Fruit fly (Drosophila melanogaster): Measurements from ENCODE around the gene Usp12-46.

Usp12-46 gene

DNA sequence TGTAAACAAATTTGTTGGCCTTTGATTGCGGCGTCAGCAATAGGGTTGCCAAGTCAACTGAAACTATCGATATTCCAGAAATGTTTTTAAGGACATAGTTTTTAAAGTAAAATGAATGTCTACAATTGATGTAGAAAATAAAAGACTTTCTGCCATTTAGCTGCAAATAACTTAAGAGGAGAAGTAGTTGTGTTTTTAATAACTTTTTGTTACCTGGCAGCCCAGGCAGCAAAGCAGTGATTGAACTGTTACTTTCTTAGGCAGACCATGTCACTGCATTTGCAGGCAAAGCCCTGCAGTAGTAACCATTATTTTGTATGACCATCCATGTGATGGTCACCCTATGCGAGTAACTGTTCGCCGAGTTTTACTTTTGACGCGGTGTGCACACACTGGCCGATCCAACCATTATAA is at the start of gene Usp12-46, which contains the start of the genes rumi and CG7029:
Gene Usp12-46 (plus strand): TSS at position 368 of the 414 bp plus-strand sequence.
Gene rumi (minus strand): TSS at position 64 of the 414 bp plus-strand sequence.
Gene CG7029 (plus strand): TSS at position 368 of the 414 bp plus-strand sequence.
- TF ChIP-seq Dll (optimal IDR thresholded peaks at IDR 0.05): no peak
- no peak for TF ChIP-seq psq (optimal IDR thresholded peaks at IDR 0.05)
- TF ChIP-seq EcR (GFP tag; optimal IDR thresholded peaks at IDR 0.05): no peak
- TF ChIP-seq usp (GFP tag; optimal IDR thresholded peaks at IDR 0.05): no peak
- no peak for TF ChIP-seq pan (optimal IDR thresholded peaks at IDR 0.05)
- TF ChIP-seq CG8478 (optimal IDR thresholded peaks at IDR 0.05): no peak

DNA sequence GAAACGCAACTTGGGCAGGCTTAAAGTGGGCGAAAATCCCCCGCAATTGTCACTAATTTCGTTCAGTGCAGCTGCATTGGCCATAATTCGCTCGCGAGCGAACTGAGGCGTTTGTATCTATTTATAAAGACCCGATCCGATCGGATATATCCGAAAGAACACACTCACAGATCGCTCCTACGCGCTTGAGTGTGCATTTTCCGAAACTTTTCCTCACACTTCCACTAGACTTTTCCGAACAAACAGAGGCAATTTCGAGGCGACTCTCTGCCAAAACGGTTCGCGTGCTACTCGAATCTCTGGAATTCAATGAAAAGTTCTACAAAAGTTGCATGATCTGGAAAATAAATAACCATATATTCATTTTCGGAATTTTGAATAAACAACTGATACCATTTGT is 48.9 kb upstream of the Usp12-46 start, which contains the start of the genes CG6972 and CCAP:
Gene CG6972 (plus strand): TSS at position 215 of the 400 bp plus-strand sequence.
Gene CCAP (minus strand): TSS at position 292 of the 400 bp plus-strand sequence.
- TF ChIP-seq psq (optimal IDR thresholded peaks at IDR 0.05) (no peak), EcR (GFP tag; optimal IDR thresholded peaks at IDR 0.05) (no peak), usp (GFP tag; optimal IDR thresholded peaks at IDR 0.05) (no peak), pan (optimal IDR thresholded peaks at IDR 0.05) (no peak), Dll (optimal IDR thresholded peaks at IDR 0.05) (no peak), CG8478 (optimal IDR thresholded peaks at IDR 0.05) (no peak)

DNA sequence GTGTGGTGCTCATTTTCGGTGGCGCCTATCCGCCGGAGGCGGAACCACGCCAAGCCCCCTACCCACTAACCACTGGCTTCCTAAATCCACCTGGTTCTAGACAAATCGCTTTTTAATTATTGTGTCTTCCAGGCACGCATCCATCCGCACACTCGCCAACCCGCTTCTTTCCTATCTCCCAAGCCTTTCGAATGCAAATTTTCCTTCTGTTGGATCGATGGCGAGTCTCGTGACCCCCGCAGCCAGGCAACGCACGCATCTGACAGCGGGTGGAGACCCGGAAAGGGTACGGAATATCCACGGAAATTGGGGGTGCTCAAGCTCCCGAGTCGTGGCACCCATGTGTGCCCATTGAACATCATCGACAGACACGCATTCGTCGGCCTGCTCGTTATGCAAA is 43.5 kb upstream of the Usp12-46 start, which contains the start of gene CG13842:
Gene CG13842 (minus strand): TSS at position 101 of the 400 bp plus-strand sequence.
- no peak for TF ChIP-seq pan (optimal IDR thresholded peaks at IDR 0.05)
- TF ChIP-seq Dll (optimal IDR thresholded peaks at IDR 0.05): no peak
- no peak for TF ChIP-seq EcR (GFP tag; optimal IDR thresholded peaks at IDR 0.05)
- no peak for TF ChIP-seq usp (GFP tag; optimal IDR thresholded peaks at IDR 0.05)
- no peak for TF ChIP-seq psq (optimal IDR thresholded peaks at IDR 0.05)

DNA sequence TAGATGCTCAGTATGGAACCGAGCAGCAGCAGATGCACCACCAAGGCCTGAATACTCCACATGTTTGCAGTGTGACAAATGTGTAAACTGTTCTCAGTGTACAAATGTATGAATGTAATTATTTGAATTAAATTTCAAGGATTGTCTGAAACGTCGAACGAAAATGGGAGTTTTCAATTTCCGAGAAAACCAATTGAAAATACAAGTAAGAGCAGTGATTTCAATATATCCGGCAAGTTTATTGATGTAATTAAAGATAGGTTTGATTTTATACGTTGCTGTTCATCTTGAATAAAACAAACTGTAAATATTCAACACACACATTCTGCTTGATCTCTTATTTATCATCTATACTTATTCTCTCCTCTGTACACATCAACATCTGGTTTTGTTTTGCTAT is 40.0 kb upstream of the Usp12-46 start, which contains the start of gene CG4907:
Gene CG4907 (minus strand): TSS at position 101 of the 400 bp plus-strand sequence.
- TF ChIP-seq Dll (optimal IDR thresholded peaks at IDR 0.05) (no peak), usp (GFP tag; optimal IDR thresholded peaks at IDR 0.05) (no peak), EcR (GFP tag; optimal IDR thresholded peaks at IDR 0.05) (no peak), psq (optimal IDR thresholded peaks at IDR 0.05) (no peak), CG8478 (optimal IDR thresholded peaks at IDR 0.05) (no peak), pan (optimal IDR thresholded peaks at IDR 0.05) (no peak)

DNA sequence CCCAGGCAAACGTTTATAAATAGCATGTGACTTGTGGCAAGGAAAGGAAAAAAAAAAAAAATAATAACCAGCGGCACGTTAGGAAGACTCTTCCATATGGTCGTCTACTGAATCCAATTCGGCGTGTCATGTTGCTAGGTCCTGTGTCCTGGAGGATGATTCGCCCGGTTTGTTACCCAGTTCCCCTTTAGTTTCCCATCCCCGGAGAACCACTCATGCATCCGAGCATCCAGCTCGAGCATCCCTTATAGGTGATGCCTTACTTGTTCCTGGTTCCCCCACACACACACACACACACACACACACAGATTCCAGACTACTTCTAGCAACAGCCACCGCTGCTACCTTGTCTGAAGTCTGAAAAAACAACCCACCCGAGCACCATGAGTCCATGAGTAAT is 32.8 kb upstream of the Usp12-46 start:
- no peak for TF ChIP-seq Dll (optimal IDR thresholded peaks at IDR 0.05)

DNA sequence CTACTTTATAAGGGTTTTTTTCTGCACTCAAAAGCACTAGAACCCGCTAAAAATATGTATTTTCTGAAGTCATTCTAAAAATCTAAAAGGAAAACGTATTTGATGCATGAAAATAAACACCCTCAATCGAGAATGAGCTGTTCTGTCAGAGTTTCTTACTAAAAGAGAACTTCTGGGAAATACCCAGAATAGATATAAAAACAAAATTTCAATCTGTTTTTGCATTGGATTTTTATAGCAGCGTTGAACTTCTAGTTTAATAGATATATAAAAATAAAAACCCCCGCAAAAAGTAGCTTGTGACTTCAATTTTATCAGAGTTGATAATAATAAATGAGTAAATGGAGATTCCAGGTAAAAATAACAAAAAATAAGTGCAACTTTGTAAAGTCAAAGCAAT is 32.3 kb upstream of the Usp12-46 start:
- TF ChIP-seq psq (optimal IDR thresholded peaks at IDR 0.05): no peak
- TF ChIP-seq pan (optimal IDR thresholded peaks at IDR 0.05): no peak
- TF ChIP-seq Dll (optimal IDR thresholded peaks at IDR 0.05): no peak
- TF ChIP-seq usp (GFP tag; optimal IDR thresholded peaks at IDR 0.05): no peak
- no peak for TF ChIP-seq CG8478 (optimal IDR thresholded peaks at IDR 0.05)
- TF ChIP-seq EcR (GFP tag; optimal IDR thresholded peaks at IDR 0.05): no peak

DNA sequence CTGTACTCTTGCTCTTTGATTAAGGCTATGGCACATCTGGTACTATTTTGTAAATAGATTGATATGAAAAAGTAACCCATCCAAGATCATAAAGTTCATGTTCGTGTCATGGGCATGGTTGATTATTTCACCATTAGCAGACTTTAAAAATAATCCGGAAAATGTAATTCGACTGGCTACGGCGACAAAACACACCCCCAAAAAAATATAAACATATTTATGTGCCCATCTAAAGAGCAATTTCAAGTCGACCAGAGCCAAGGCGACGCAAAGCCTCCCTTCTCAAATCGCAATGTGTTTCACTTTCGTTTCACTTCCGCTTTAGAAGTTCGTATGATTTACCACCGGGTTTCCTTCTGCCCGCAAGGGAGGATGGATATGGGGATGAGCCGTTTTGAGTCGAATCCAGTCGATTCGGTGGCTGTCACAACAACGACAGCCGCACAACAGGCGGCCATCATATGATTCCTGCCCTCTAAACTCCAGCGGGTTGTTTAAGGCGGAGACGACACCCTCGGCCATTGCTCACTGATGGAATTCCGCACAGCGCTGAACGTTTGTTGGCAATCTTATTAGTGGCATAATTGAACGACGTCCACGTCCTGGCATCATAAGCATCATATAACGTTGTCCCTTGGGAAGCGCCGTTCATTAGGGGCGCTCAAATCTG is 31.6 kb upstream of the Usp12-46 start:
- no peak for TF ChIP-seq usp (GFP tag; optimal IDR thresholded peaks at IDR 0.05)
- no peak for TF ChIP-seq psq (optimal IDR thresholded peaks at IDR 0.05)
- no peak for TF ChIP-seq Dll (optimal IDR thresholded peaks at IDR 0.05)
- TF ChIP-seq pan (optimal IDR thresholded peaks at IDR 0.05): no peak
- no peak for TF ChIP-seq EcR (GFP tag; optimal IDR thresholded peaks at IDR 0.05)
- no peak for TF ChIP-seq CG8478 (optimal IDR thresholded peaks at IDR 0.05)

DNA sequence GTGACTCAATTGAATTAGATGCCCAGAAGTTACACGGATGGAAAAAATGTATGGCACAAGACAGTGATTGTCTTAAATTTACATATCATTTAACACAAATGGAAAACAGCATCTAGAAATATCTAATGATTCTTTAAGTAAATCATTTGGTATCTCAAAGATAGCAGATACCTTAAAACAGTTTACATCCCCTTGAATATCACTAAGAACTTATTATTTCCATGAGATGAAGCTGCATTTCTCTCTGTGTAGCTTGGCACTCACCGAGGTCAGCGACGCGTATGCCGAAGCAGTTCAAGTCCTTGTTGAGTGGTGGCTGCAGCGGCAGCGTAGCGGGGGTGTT is 31.1 kb upstream of the Usp12-46 start:
- TF ChIP-seq CG8478 (optimal IDR thresholded peaks at IDR 0.05) (no peak), psq (optimal IDR thresholded peaks at IDR 0.05) (no peak), Dll (optimal IDR thresholded peaks at IDR 0.05) (no peak), usp (GFP tag; optimal IDR thresholded peaks at IDR 0.05) (no peak), pan (optimal IDR thresholded peaks at IDR 0.05) (no peak), EcR (GFP tag; optimal IDR thresholded peaks at IDR 0.05) (no peak)

DNA sequence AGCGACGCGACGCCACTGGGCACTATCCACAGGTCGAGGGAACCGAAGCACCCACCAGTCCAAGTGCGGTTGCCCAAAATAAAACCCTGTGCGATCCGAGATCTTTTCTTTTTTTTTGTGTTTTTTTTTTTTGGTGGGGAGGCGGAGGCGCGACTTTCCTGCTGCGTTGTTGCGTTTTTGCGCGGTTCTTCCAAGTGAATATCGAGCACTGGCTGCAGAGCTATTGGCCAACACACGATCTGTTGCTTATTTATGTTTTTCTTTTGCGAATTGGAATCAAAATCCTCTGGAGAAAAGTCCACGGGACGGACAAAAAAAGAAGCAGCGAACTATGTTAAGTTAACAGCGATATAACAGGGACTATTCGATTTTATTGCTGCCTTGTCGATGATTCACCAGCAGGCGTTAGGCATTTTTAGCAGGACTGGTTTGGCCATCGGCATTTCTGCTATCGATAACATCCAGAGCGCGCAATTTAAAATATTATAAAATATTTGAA is 29.8 kb upstream of the Usp12-46 start, which contains the start of gene wge:
Gene wge (minus strand): TSS at position 343 of the 499 bp plus-strand sequence.
- TF ChIP-seq Dll (optimal IDR thresholded peaks at IDR 0.05): no peak
- no peak for TF ChIP-seq CG8478 (optimal IDR thresholded peaks at IDR 0.05)
- TF ChIP-seq pan (optimal IDR thresholded peaks at IDR 0.05): no peak
- TF ChIP-seq EcR (GFP tag; optimal IDR thresholded peaks at IDR 0.05): no peak
- no peak for TF ChIP-seq psq (optimal IDR thresholded peaks at IDR 0.05)
- TF ChIP-seq usp (GFP tag; optimal IDR thresholded peaks at IDR 0.05): no peak

DNA sequence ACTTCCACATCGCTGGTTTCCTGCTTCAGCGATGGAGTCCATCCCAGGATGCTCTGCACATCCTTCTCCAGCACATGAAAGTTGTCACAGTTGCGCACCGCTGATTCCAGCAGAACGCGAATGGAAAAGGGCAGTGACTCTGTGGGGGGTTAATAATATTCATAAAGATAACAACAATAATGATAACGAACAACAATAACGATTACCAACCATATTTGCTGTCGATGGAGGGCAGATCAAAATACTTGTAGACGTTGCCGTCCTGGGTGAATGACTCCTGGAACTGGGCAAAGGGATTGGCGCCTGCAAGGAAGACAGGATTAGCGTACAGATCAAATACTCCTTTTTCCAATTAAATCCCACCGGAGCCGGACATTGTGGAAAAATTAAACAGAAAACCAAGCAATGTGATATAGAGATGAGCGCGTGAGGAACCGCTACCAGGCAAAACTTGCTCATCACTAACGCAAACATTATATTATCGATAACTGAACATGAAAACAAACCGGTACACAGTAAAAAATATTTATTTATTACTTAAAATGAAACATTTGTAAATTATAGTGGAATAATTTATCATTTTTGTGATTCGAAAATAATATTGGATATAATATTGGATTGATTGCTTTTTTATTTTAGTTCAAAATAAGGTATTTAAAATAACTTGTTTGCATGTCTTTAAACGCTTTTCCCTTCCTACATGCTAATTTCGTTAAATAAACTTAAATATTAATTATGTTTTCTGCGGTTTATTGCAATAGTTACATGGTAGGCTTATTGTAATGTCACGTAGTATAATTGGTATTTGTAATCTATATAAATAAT is 26.3 kb upstream of the Usp12-46 start, which contains the start of gene Irp-1A:
Gene Irp-1A (minus strand): TSS at position 439 of the 825 bp plus-strand sequence.
- TF ChIP-seq pan (optimal IDR thresholded peaks at IDR 0.05) (no peak), EcR (GFP tag; optimal IDR thresholded peaks at IDR 0.05) (no peak), Dll (optimal IDR thresholded peaks at IDR 0.05) (no peak), CG8478 (optimal IDR thresholded peaks at IDR 0.05) (no peak), psq (optimal IDR thresholded peaks at IDR 0.05) (no peak), usp (GFP tag; optimal IDR thresholded peaks at IDR 0.05) (no peak)

DNA sequence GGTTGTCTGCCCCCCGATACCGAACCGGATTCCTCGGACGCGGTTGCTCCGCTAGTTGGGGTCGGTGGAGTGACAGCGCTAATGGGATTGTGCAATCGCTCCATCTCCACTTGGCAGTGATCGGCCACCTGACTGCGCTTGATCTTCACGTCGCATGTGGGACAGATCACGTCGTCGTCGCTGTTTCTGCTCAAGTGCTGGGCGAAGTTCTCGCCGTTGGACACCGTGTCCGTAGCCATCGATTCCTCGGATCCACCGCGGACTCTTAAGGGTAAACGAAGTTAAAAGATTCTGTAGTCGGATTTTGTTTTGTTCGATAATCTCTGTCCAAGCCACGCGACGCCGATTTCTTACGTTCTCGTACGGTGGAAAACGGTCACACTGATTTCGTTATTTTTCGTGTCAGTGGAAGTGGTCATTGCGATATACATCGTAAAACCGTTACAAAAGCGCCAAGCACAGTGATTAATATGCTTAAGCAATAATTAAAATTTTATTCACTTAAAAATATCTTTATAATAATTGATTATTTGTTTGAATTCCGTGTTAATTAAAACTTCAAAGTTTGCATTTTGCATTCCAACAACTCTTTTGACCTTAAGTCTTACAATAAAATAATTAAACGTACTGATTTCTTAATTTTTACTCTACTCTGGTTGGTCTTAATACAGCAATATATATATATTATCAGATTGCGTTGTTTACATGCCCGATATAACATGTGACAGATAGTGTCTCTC is 24.5 kb upstream of the Usp12-46 start, which contains the start of gene RNF220:
Gene RNF220 (minus strand): TSS at position 384 of the 740 bp plus-strand sequence.
- TF ChIP-seq EcR (GFP tag; optimal IDR thresholded peaks at IDR 0.05): no peak
- no peak for TF ChIP-seq Dll (optimal IDR thresholded peaks at IDR 0.05)
- TF ChIP-seq pan (optimal IDR thresholded peaks at IDR 0.05): no peak
- TF ChIP-seq psq (optimal IDR thresholded peaks at IDR 0.05): no peak
- no peak for TF ChIP-seq usp (GFP tag; optimal IDR thresholded peaks at IDR 0.05)
- no peak for TF ChIP-seq CG8478 (optimal IDR thresholded peaks at IDR 0.05)
